Worm (Caenorhabditis elegans) whole organism, L4 larva: ENCODE results near the gene K08D8.11.

Experiments
- T26A8.4 ChIP-seq: fragments of 200-800 bp; sonication (Bioruptor generic); IDR thresholded peaks from 2 replicates; pipeline ENCODE4 v1.3.6; 2022; ENCODE audit warnings: missing genetic modification characterization, missing compliant biosample characterization
- ceh-28 ChIP-seq: fragments of 150-350 bp; optimal IDR thresholded peaks from 2 replicates; lab custom pipeline; 2014; ENCODE audit warnings: missing biosample characterization, missing genetic modification reagents, missing genetic modification characterization
- ceh-32 ChIP-seq: sonication (generic microtip); optimal IDR thresholded peaks from 2 replicates; lab custom pipeline; 2016; ENCODE audit warnings: mild to moderate bottlenecking, missing genetic modification characterization, missing compliant biosample characterization; ENCODE audit not compliant: poor library complexity
- egl-27 ChIP-seq: sonication (generic microtip); optimal IDR thresholded peaks from 3 replicates; lab custom pipeline; 2017; ENCODE audit warnings: missing biosample characterization, missing genetic modification reagents, missing genetic modification characterization
- fos-1 ChIP-seq: fragments of 150-350 bp; optimal IDR thresholded peaks from 2 replicates; lab custom pipeline; 2014; ENCODE audit warnings: missing biosample characterization, missing genetic modification characterization
- jun-1 ChIP-seq: fragments of 150-350 bp; optimal IDR thresholded peaks from 2 replicates; lab custom pipeline; 2014; ENCODE audit warnings: missing biosample characterization, missing genetic modification reagents, missing genetic modification characterization
- lin-1 ChIP-seq: fragments of 200-800 bp; sonication (Bioruptor generic); IDR thresholded peaks from 2 replicates; pipeline ENCODE4 v1.3.6; 2022; ENCODE audit warnings: missing genetic modification reagents, missing genetic modification characterization, missing compliant biosample characterization
- lsy-2 ChIP-seq, 2 experiments: fragments of 150-350 bp in 1 of 2; sonication (generic microtip) in 1 of 2; optimal IDR thresholded peaks; 2 replicates each; lab custom pipeline; 2014 to 2017; ENCODE audit warnings: missing biosample characterization in 2 of 2, missing genetic modification characterization in 2 of 2
- nhr-237 ChIP-seq: sonication (generic microtip); optimal IDR thresholded peaks from 2 replicates; lab custom pipeline; 2017; ENCODE audit warnings: missing biosample characterization, missing genetic modification characterization
- unc-62 ChIP-seq, 3 experiments: fragments of 150-350 bp in 1 of 3; sonication (generic microtip); optimal IDR thresholded peaks in 2 of 3; peaks in 1 of 3; 1 replicate in 1 of 3; 2 replicates in 2 of 3; lab custom pipeline; 2014 to 2017; ENCODE audit warnings: missing biosample characterization in 3 of 3, missing genetic modification characterization in 3 of 3, missing genetic modification reagents in 3 of 3, missing genotype in 1 of 3
- ztf-11 ChIP-seq: fragments of 150-350 bp; optimal IDR thresholded peaks from 2 replicates; lab custom pipeline; 2014; ENCODE audit warnings: missing biosample characterization, missing genetic modification characterization

DNA sequence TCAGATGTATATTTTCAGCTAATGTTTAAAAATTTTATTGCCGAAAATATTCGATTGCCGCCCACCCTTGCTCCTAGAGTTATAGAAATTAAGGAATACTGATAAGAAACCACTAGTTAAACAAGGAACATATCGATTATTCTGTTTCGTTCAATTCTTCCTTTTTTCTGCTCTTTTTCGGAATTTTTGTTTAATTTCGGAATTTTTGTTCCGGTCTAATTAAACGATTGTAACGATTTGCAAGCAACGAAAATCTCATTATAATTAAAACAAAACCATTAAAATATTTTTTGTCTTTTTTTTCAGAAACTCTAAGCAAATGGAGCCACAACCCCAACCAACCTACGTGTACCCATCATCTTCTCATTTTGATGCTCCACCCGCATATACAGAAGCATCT is 2.9 kb upstream of the K08D8.11 start, which contains the start of gene K08D8.1:
- TF ChIP-seq egl-27 (tag; lab: Kevin White, UChicago) (no peak), lsy-2 (tag; optimal IDR thresholded peaks at IDR 0.05; lab: Kevin White, UChicago) (no peak), nhr-237 (tag; lab: Kevin White, UChicago) (no peak), fos-1 (tag; lab: Kevin White, UChicago) (no peak), ceh-28 (tag; lab: Kevin White, UChicago) (no peak), unc-62 (GFP tag; optimal IDR thresholded peaks at IDR 0.05 in 1 of 2; lab: Kevin White, UChicago) (no peak), unc-62 (tag; optimal IDR thresholded peaks at IDR 0.05; lab: Kevin White, UChicago) (no peak), T26A8.4 (GFP tag; lab: Robert Waterston, UW) (no peak), ztf-11 (tag; lab: Kevin White, UChicago) (no peak), ceh-32 (tag; lab: Kevin White, UChicago) (no peak), jun-1 (no peak), lin-1 (no peak)
